Fruit fly (Drosophila melanogaster) whole organism, embryonic: Measurements from ENCODE around the gene CG34138.

ENCODE experiments used
- Antp ChIP-seq: fragments of 200-800 bp; sonication (Bioruptor generic); optimal IDR thresholded peaks from 3 replicates; lab custom pipeline; 2016; ENCODE audit warnings: missing biosample characterization, missing genetic modification characterization
- Atf6 ChIP-seq: fragments of 200-800 bp; sonication (Bioruptor generic); IDR thresholded peaks from 2 replicates; pipeline ENCODE4 v1.3.6; 2022; ENCODE audit warnings: missing biosample characterization, missing genetic modification characterization
- CG12236 ChIP-seq: fragments of 200-800 bp; sonication (Bioruptor generic); optimal IDR thresholded peaks from 2 replicates; lab custom pipeline; 2016; ENCODE audit warnings: missing biosample characterization, missing genetic modification characterization
- CG1233 ChIP-seq: fragments of 200-800 bp; sonication (Bioruptor generic); optimal IDR thresholded peaks from 4 replicates; lab custom pipeline; 2018; ENCODE audit warnings: missing biosample characterization, mild to moderate bottlenecking, missing genetic modification characterization
- CG12744 ChIP-seq: fragments of 200-800 bp; sonication (Bioruptor generic); optimal IDR thresholded peaks from 2 replicates; lab custom pipeline; 2016; ENCODE audit warnings: missing biosample characterization, missing genetic modification characterization
- CG13123 ChIP-seq: fragments of 200-800 bp; sonication (Bioruptor generic); optimal IDR thresholded peaks from 2 replicates; lab custom pipeline; 2016; ENCODE audit warnings: missing biosample characterization, missing genetic modification characterization
- CG13894 ChIP-seq: fragments of 200-800 bp; sonication (Bioruptor generic); optimal IDR thresholded peaks from 3 replicates; lab custom pipeline; 2018; ENCODE audit warnings: missing biosample characterization, mild to moderate bottlenecking, missing genetic modification characterization, moderate library complexity
- CG14014 ChIP-seq: fragments of 200-800 bp; sonication (Bioruptor generic); IDR thresholded peaks from 2 replicates; pipeline ENCODE4 v1.3.6; 2022; ENCODE audit warnings: missing biosample characterization, missing genetic modification characterization
- CG14441 ChIP-seq: fragments of 200-800 bp; sonication (Bioruptor generic); IDR thresholded peaks from 2 replicates; pipeline ENCODE4 v1.3.6; 2022; ENCODE audit warnings: missing biosample characterization, missing genetic modification characterization
- CG17361 ChIP-seq: fragments of 200-800 bp; sonication (Bioruptor generic); IDR thresholded peaks from 3 replicates; pipeline ENCODE4 v1.3.6; 2022; ENCODE audit warnings: missing biosample characterization, missing genetic modification characterization
- CG17612 ChIP-seq: fragments of 200-800 bp; sonication (Bioruptor generic); IDR thresholded peaks from 2 replicates; pipeline ENCODE4 v1.3.6; 2022; ENCODE audit warnings: missing biosample characterization, missing genetic modification characterization
- CG17829 ChIP-seq: fragments of 200-800 bp; optimal IDR thresholded peaks from 2 replicates; lab custom pipeline; 2019; ENCODE audit warnings: missing biosample characterization, mild to moderate bottlenecking, missing genetic modification characterization, moderate library complexity
- CG33213 ChIP-seq: fragments of 200-800 bp; sonication (Bioruptor generic); optimal IDR thresholded peaks from 3 replicates; lab custom pipeline; 2016; ENCODE audit warnings: missing biosample characterization, missing genetic modification characterization
- CG33557 ChIP-seq: fragments of 200-800 bp; sonication (Bioruptor generic); optimal IDR thresholded peaks from 2 replicates; lab custom pipeline; 2019; ENCODE audit warnings: missing biosample characterization, mild to moderate bottlenecking, missing genetic modification characterization, moderate library complexity
- CG4424 ChIP-seq: fragments of 200-800 bp; sonication (Bioruptor generic); optimal IDR thresholded peaks from 3 replicates; lab custom pipeline; 2016; ENCODE audit warnings: missing biosample characterization, missing genetic modification characterization
- CG6272 ChIP-seq: fragments of 200-800 bp; sonication (Bioruptor generic); IDR thresholded peaks from 2 replicates; pipeline ENCODE4 v1.3.6; 2022; ENCODE audit warnings: missing biosample characterization, missing genetic modification characterization
- CG7372 ChIP-seq: fragments of 200-800 bp; sonication (Bioruptor generic); IDR thresholded peaks from 2 replicates; pipeline ENCODE4 v1.3.6; 2022; ENCODE audit warnings: missing biosample characterization, missing genetic modification characterization
- CG7928 ChIP-seq: fragments of 200-800 bp; sonication (Bioruptor generic); optimal IDR thresholded peaks from 2 replicates; lab custom pipeline; 2017; ENCODE audit warnings: missing biosample characterization, mild to moderate bottlenecking, missing genetic modification characterization
- CG9215 ChIP-seq: fragments of 200-800 bp; sonication (Bioruptor generic); IDR thresholded peaks from 2 replicates; pipeline ENCODE4 v1.3.6; 2022; ENCODE audit warnings: missing biosample characterization, missing genetic modification characterization
- Camta ChIP-seq: fragments of 200-800 bp; sonication (Bioruptor generic); optimal IDR thresholded peaks from 2 replicates; lab custom pipeline; 2016; ENCODE audit warnings: missing biosample characterization, missing genetic modification characterization
- D ChIP-seq, 2 experiments: fragments of 200-800 bp in 1 of 2; fragments of >200 bp in 1 of 2; sonication (Bioruptor generic) in 1 of 2; optimal IDR thresholded peaks; 2 replicates in 1 of 2; 3 replicates in 1 of 2; lab custom pipeline; 2017; ENCODE audit warnings: mild to moderate bottlenecking in 1 of 2, missing biosample characterization in 1 of 2, missing genetic modification characterization in 1 of 2, missing genetic modification reagents in 1 of 2
- Eip74EF ChIP-seq, 2 experiments: fragments of 200-800 bp in 1 of 2; fragments of >200 bp in 1 of 2; sonication (Bioruptor generic) in 1 of 2; optimal IDR thresholded peaks; 2 replicates each; lab custom pipeline; 2017 to 2019; ENCODE audit warnings: missing biosample characterization in 2 of 2, missing genetic modification characterization in 2 of 2, mild to moderate bottlenecking in 1 of 2, moderate library complexity in 1 of 2
- Ets97D ChIP-seq: fragments of 200-800 bp; sonication (Bioruptor generic); optimal IDR thresholded peaks from 3 replicates; lab custom pipeline; 2016; ENCODE audit warnings: missing biosample characterization, missing genetic modification characterization
- Fer1 ChIP-seq: fragments of 200-800 bp; sonication (Bioruptor generic); optimal IDR thresholded peaks from 2 replicates; lab custom pipeline; 2017; ENCODE audit warnings: missing biosample characterization, mild to moderate bottlenecking, missing genetic modification characterization
- Gsc ChIP-seq: fragments of 200-800 bp; sonication (Bioruptor generic); IDR thresholded peaks from 2 replicates; pipeline ENCODE4 v1.3.6; 2022; ENCODE audit warnings: missing biosample characterization, missing genetic modification characterization
- HLH3B ChIP-seq: fragments of 200-800 bp; sonication (Bioruptor generic); IDR thresholded peaks from 2 replicates; pipeline ENCODE4 v1.3.6; 2022; ENCODE audit warnings: missing biosample characterization, missing genetic modification characterization
- HmgD ChIP-seq: fragments of 200-800 bp; sonication (Bioruptor generic); optimal IDR thresholded peaks from 3 replicates; lab custom pipeline; 2016; ENCODE audit warnings: missing biosample characterization, missing genetic modification characterization
- HmgZ ChIP-seq: fragments of 200-800 bp; sonication (Bioruptor generic); optimal IDR thresholded peaks from 2 replicates; lab custom pipeline; 2018; ENCODE audit warnings: missing biosample characterization, mild to moderate bottlenecking, missing genetic modification characterization
- Hr39 ChIP-seq: fragments of >200 bp; optimal IDR thresholded peaks from 2 replicates; lab custom pipeline; 2017
- Kr ChIP-seq: fragments of 200-800 bp; sonication (Bioruptor generic); optimal IDR thresholded peaks from 2 replicates; lab custom pipeline; 2017; ENCODE audit warnings: missing biosample characterization, mild to moderate bottlenecking, missing genetic modification characterization
- Lpt ChIP-seq: fragments of >200 bp; optimal IDR thresholded peaks from 2 replicates; lab custom pipeline; 2018; ENCODE audit warnings: missing biosample characterization, missing genetic modification characterization
- MTF-1 ChIP-seq: fragments of 200-800 bp; sonication (Bioruptor generic); optimal IDR thresholded peaks from 2 replicates; lab custom pipeline; 2018; ENCODE audit warnings: missing biosample characterization, mild to moderate bottlenecking, missing genetic modification characterization, borderline replicate concordance
- Mad ChIP-seq: fragments of 200-800 bp; sonication (Bioruptor generic); optimal IDR thresholded peaks from 2 replicates; lab custom pipeline; 2016; ENCODE audit warnings: missing biosample characterization, missing genetic modification characterization
- Meics ChIP-seq: fragments of 200-800 bp; sonication (Bioruptor generic); optimal IDR thresholded peaks from 2 replicates; lab custom pipeline; 2017; ENCODE audit warnings: missing biosample characterization, mild to moderate bottlenecking, missing genetic modification characterization
- NC2α ChIP-seq: fragments of 200-800 bp; sonication (Bioruptor generic); optimal IDR thresholded peaks from 2 replicates; lab custom pipeline; 2016; ENCODE audit warnings: missing biosample characterization, missing genetic modification characterization
- PHDP ChIP-seq: fragments of 200-800 bp; sonication (Bioruptor generic); optimal IDR thresholded peaks from 3 replicates; lab custom pipeline; 2018; ENCODE audit warnings: missing biosample characterization, mild to moderate bottlenecking, missing genetic modification characterization, moderate library complexity
- eyg ChIP-seq: fragments of 200-800 bp; sonication (Bioruptor generic); optimal IDR thresholded peaks from 3 replicates; lab custom pipeline; 2016; ENCODE audit warnings: missing biosample characterization, missing genetic modification characterization
- gcm ChIP-seq: fragments of 200-800 bp; sonication (Bioruptor generic); optimal IDR thresholded peaks from 2 replicates; lab custom pipeline; 2019; ENCODE audit warnings: missing biosample characterization, mild to moderate bottlenecking, missing genetic modification characterization, moderate library complexity
- gem ChIP-seq: fragments of 200-800 bp; sonication (Bioruptor generic); optimal IDR thresholded peaks from 2 replicates; lab custom pipeline; 2019; ENCODE audit warnings: missing biosample characterization, mild to moderate bottlenecking, missing genetic modification characterization, moderate library complexity
- gsb-n ChIP-seq: fragments of 200-800 bp; sonication (Bioruptor generic); optimal IDR thresholded peaks from 3 replicates; lab custom pipeline; 2018; ENCODE audit warnings: missing biosample characterization, mild to moderate bottlenecking, missing genetic modification characterization
- insv ChIP-seq, 2 experiments: fragments of 200-800 bp; sonication (Bioruptor generic); optimal IDR thresholded peaks; 3 replicates each; lab custom pipeline; 2016 to 2018; ENCODE audit warnings: missing biosample characterization in 2 of 2, missing genetic modification characterization in 2 of 2
- inv ChIP-seq: fragments of 200-800 bp; sonication (Bioruptor generic); IDR thresholded peaks from 2 replicates; pipeline ENCODE4 v1.3.6; 2022; ENCODE audit warnings: missing biosample characterization, missing genetic modification characterization; ENCODE audit not compliant: partially characterized antibody
- ken ChIP-seq: fragments of 200-800 bp; sonication (Bioruptor generic); IDR thresholded peaks from 3 replicates; pipeline ENCODE4 v1.3.6; 2022; ENCODE audit warnings: missing biosample characterization, missing genetic modification characterization
- nerfin-2 ChIP-seq: fragments of 200-800 bp; sonication (Bioruptor generic); IDR thresholded peaks from 2 replicates; pipeline ENCODE4 v1.3.6; 2022; ENCODE audit warnings: missing biosample characterization, missing genetic modification characterization; ENCODE audit not compliant: partially characterized antibody
- nom ChIP-seq: fragments of 200-800 bp; sonication (Bioruptor generic); optimal IDR thresholded peaks from 2 replicates; lab custom pipeline; 2017; ENCODE audit warnings: missing biosample characterization, missing genetic modification characterization, mild to moderate bottlenecking, moderate library complexity, missing genetic modification reagents
- peb ChIP-seq: fragments of 200-800 bp; sonication (Bioruptor generic); IDR thresholded peaks from 2 replicates; pipeline ENCODE4 v1.3.6; 2022; ENCODE audit warnings: missing biosample characterization, missing genetic modification characterization
- run ChIP-seq: fragments of 200-800 bp; sonication (Bioruptor generic); optimal IDR thresholded peaks from 3 replicates; lab custom pipeline; 2018; ENCODE audit warnings: missing biosample characterization, mild to moderate bottlenecking, missing genetic modification characterization
- sc ChIP-seq, 3 experiments: fragments of >200 bp in 2 of 3; fragments of 200-800 bp in 1 of 3; sonication (Bioruptor generic) in 1 of 3; optimal IDR thresholded peaks; 2 replicates in 2 of 3; 3 replicates in 1 of 3; lab custom pipeline; 2017; ENCODE audit warnings: mild to moderate bottlenecking in 1 of 3, missing biosample characterization in 1 of 3, missing genetic modification characterization in 1 of 3, missing genetic modification reagents in 1 of 3
- sna ChIP-seq: fragments of 200-800 bp; sonication (Bioruptor generic); IDR thresholded peaks from 2 replicates; pipeline ENCODE4 v1.3.6; 2022; ENCODE audit warnings: missing biosample characterization, missing genetic modification characterization; ENCODE audit not compliant: partially characterized antibody
- vfl ChIP-seq: fragments of 200-800 bp; sonication (Bioruptor generic); optimal IDR thresholded peaks from 2 replicates; lab custom pipeline; 2016; ENCODE audit warnings: missing biosample characterization, missing genetic modification characterization
- vnd ChIP-seq: fragments of 200-800 bp; sonication (Bioruptor generic); IDR thresholded peaks from 3 replicates; pipeline ENCODE4 v1.3.6; 2022; ENCODE audit warnings: missing biosample characterization, missing genetic modification characterization; ENCODE audit not compliant: partially characterized antibody

Gene CG34138

dm6 chr3R:19642893-19643270 lies 8.1 kb downstream of the CG34138 start (continued):
- TF ChIP-seq gsb-n (no peak), CG17829 (tag; lab: Kevin White, UChicago) (no peak), CG1233 (GFP tag; lab: Kevin White, UChicago) (no peak), insv (GFP tag; optimal IDR thresholded peaks at IDR 0.05; lab: Kevin White, UChicago) (no peak), eyg (no peak), Fer1 (GFP tag; lab: Kevin White, UChicago) (no peak), Hr39 (lab: Kevin White, UChicago) (no peak), gcm (GFP tag; lab: Kevin White, UChicago) (no peak), Lpt (GFP tag; lab: Kevin White, UChicago) (no peak), vnd (GFP tag; lab: Robert Waterston, UW) (peak; percentile 67; the same call in 1 of the 3 replicates), CG13123 (GFP tag; lab: Kevin White, UChicago) (no peak), CG4424 (GFP tag; lab: Kevin White, UChicago) (no peak), sna (GFP tag; lab: Robert Waterston, UW) (peak; percentile 82), NC2α (GFP tag; lab: Kevin White, UChicago) (no peak), Ets97D (peak; percentile 3), CG6272 (GFP tag; lab: Robert Waterston, UW) (no peak), ken (GFP tag; lab: Robert Waterston, UW) (no peak), Gsc (GFP tag; lab: Robert Waterston, UW) (no peak), Atf6 (no peak), Mad (GFP tag; lab: Kevin White, UChicago) (no peak), HLH3B (GFP tag; lab: Robert Waterston, UW) (no peak), CG33557 (GFP tag; lab: Kevin White, UChicago) (no peak), nom (GFP tag; lab: Kevin White, UChicago) (no peak), CG12744 (no peak), CG14014 (GFP tag; lab: Robert Waterston, UW) (0 out of 2 replicates have a peak, but pooled peaks have one; percentile 21), HmgD (no peak), CG33213 (GFP tag; lab: Kevin White, UChicago) (no peak), CG13894 (tag; lab: Kevin White, UChicago) (no peak), CG17612 (no peak), CG9215 (no peak), Meics (GFP tag; lab: Kevin White, UChicago) (no peak), run (no peak), PHDP (tag; lab: Kevin White, UChicago) (no peak), CG12236 (GFP tag; lab: Kevin White, UChicago) (no peak), inv (GFP tag; lab: Robert Waterston, UW) (peak; percentile 53), gem (tag; lab: Kevin White, UChicago) (no peak), sc (optimal IDR thresholded peaks at IDR 0.05; lab: Kevin White, UChicago) (no peak), sc (GFP tag; optimal IDR thresholded peaks at IDR 0.05; lab: Kevin White, UChicago) (no peak), MTF-1 (GFP tag; lab: Kevin White, UChicago) (no peak), vfl (no peak), Eip74EF (GFP tag; optimal IDR thresholded peaks at IDR 0.05; lab: Kevin White, UChicago) (no peak), Antp (GFP tag; lab: Kevin White, UChicago) (no peak), CG7372 (GFP tag; lab: Robert Waterston, UW) (no peak), D (optimal IDR thresholded peaks at IDR 0.05; lab: Kevin White, UChicago) (no peak), D (GFP tag; optimal IDR thresholded peaks at IDR 0.05; lab: Kevin White, UChicago) (no peak), CG14441 (no peak), CG17361 (GFP tag; lab: Robert Waterston, UW) (peak; percentile 47; the same call in 1 of the 3 replicates), Kr (GFP tag; lab: Kevin White, UChicago) (no peak), nerfin-2 (no peak), CG7928 (no peak), peb (no peak), HmgZ (tag; lab: Kevin White, UChicago) (no peak), Camta (GFP tag; lab: Kevin White, UChicago) (peak; percentile 11)
